Fruit fly (Drosophila melanogaster) whole organism, embryonic: ENCODE results near the gene CG11986.

Experiments
- Bdp1 ChIP-seq: fragments of 200-800 bp; sonication (Bioruptor generic); optimal IDR thresholded peaks from 3 replicates; lab custom pipeline; 2016; ENCODE audit warnings: missing biosample characterization, missing genetic modification characterization
- C15 ChIP-seq: fragments of 200-800 bp; sonication (Bioruptor generic); IDR thresholded peaks from 3 replicates; pipeline ENCODE4 v1.3.6; 2022; ENCODE audit warnings: missing biosample characterization, missing genetic modification characterization
- CG10366 ChIP-seq: fragments of 200-800 bp; sonication (Bioruptor generic); IDR thresholded peaks from 2 replicates; pipeline ENCODE4 v1.3.6; 2022; ENCODE audit warnings: missing biosample characterization, missing genetic modification characterization
- CG12071 ChIP-seq: fragments of 200-800 bp; sonication (Bioruptor generic); optimal IDR thresholded peaks from 3 replicates; lab custom pipeline; 2018; ENCODE audit warnings: missing biosample characterization, mild to moderate bottlenecking, missing genetic modification characterization
- CG14014 ChIP-seq: fragments of 200-800 bp; sonication (Bioruptor generic); IDR thresholded peaks from 2 replicates; pipeline ENCODE4 v1.3.6; 2022; ENCODE audit warnings: missing biosample characterization, missing genetic modification characterization
- CG17328 ChIP-seq: fragments of 200-800 bp; sonication (Bioruptor generic); IDR thresholded peaks from 2 replicates; pipeline ENCODE4 v1.3.6; 2022; ENCODE audit warnings: missing biosample characterization, missing genetic modification characterization
- CG17612 ChIP-seq: fragments of 200-800 bp; sonication (Bioruptor generic); IDR thresholded peaks from 2 replicates; pipeline ENCODE4 v1.3.6; 2022; ENCODE audit warnings: missing biosample characterization, missing genetic modification characterization
- CG1792 ChIP-seq: fragments of 200-800 bp; sonication (Bioruptor generic); optimal IDR thresholded peaks from 2 replicates; lab custom pipeline; 2016; ENCODE audit warnings: missing biosample characterization, missing genetic modification characterization
- CG30020 ChIP-seq: fragments of 200-800 bp; optimal IDR thresholded peaks from 2 replicates; lab custom pipeline; 2019; ENCODE audit warnings: missing biosample characterization, mild to moderate bottlenecking, missing genetic modification characterization, moderate library complexity
- CG31224 ChIP-seq: fragments of 200-800 bp; sonication (Bioruptor generic); IDR thresholded peaks from 2 replicates; pipeline ENCODE4 v1.3.6; 2022; ENCODE audit warnings: missing biosample characterization, missing genetic modification characterization
- CG31441 ChIP-seq: fragments of 200-800 bp; sonication (Bioruptor generic); IDR thresholded peaks from 2 replicates; pipeline ENCODE4 v1.3.6; 2022; ENCODE audit warnings: missing biosample characterization, missing genetic modification characterization
- CG4617 ChIP-seq: fragments of 200-800 bp; sonication (Bioruptor generic); optimal IDR thresholded peaks from 3 replicates; lab custom pipeline; 2016; ENCODE audit warnings: missing biosample characterization, missing genetic modification characterization, borderline replicate concordance
- CG4730 ChIP-seq: fragments of 200-800 bp; sonication (Bioruptor generic); IDR thresholded peaks from 2 replicates; pipeline ENCODE4 v1.3.6; 2022; ENCODE audit warnings: missing biosample characterization, missing genetic modification characterization
- CG6654 ChIP-seq: fragments of 200-800 bp; sonication (Bioruptor generic); optimal IDR thresholded peaks from 2 replicates; lab custom pipeline; 2017; ENCODE audit warnings: missing biosample characterization, mild to moderate bottlenecking, missing genetic modification characterization
- CG8388 ChIP-seq: fragments of 200-800 bp; sonication (Bioruptor generic); optimal IDR thresholded peaks from 2 replicates; lab custom pipeline; 2019; ENCODE audit warnings: missing biosample characterization, mild to moderate bottlenecking, missing genetic modification characterization, moderate library complexity
- CG8765 ChIP-seq: fragments of 200-800 bp; sonication (Bioruptor generic); IDR thresholded peaks from 2 replicates; pipeline ENCODE4 v1.3.6; 2022; ENCODE audit warnings: missing biosample characterization, missing genetic modification characterization
- Dad ChIP-seq: fragments of 200-800 bp; sonication (Bioruptor generic); optimal IDR thresholded peaks from 3 replicates; lab custom pipeline; 2016; ENCODE audit warnings: missing biosample characterization, missing genetic modification characterization
- Drgx ChIP-seq: fragments of 200-800 bp; sonication (Bioruptor generic); IDR thresholded peaks from 2 replicates; pipeline ENCODE4 v1.3.6; 2022; ENCODE audit warnings: missing biosample characterization, missing genetic modification characterization
- Elba2 ChIP-seq: fragments of 200-800 bp; sonication (Bioruptor generic); optimal IDR thresholded peaks from 3 replicates; lab custom pipeline; 2016; ENCODE audit warnings: missing biosample characterization, missing genetic modification characterization
- Fer3 ChIP-seq: fragments of 200-800 bp; sonication (Bioruptor generic); optimal IDR thresholded peaks from 2 replicates; lab custom pipeline; 2018; ENCODE audit warnings: missing biosample characterization, mild to moderate bottlenecking, missing genetic modification characterization, moderate library complexity
- Gug ChIP-seq: fragments of 200-800 bp; sonication (Bioruptor generic); IDR thresholded peaks from 4 replicates; pipeline ENCODE4 v1.3.6; 2022; ENCODE audit warnings: missing biosample characterization, missing genetic modification characterization
- H15 ChIP-seq: fragments of 200-800 bp; sonication (Bioruptor generic); IDR thresholded peaks from 3 replicates; pipeline ENCODE4 v1.3.6; 2022; ENCODE audit warnings: missing biosample characterization, missing genetic modification characterization
- Hmr ChIP-seq: fragments of 200-800 bp; sonication (Bioruptor generic); optimal IDR thresholded peaks from 3 replicates; lab custom pipeline; 2017; ENCODE audit warnings: mild to moderate bottlenecking, missing biosample characterization, missing genetic modification reagents, missing genetic modification characterization
- Hmx ChIP-seq: fragments of 200-800 bp; sonication (Bioruptor generic); optimal IDR thresholded peaks from 2 replicates; lab custom pipeline; 2016; ENCODE audit warnings: missing biosample characterization, missing genetic modification characterization
- Hr51 ChIP-seq, 2 experiments: fragments of 200-800 bp; sonication (Bioruptor generic); optimal IDR thresholded peaks; 2 replicates in 1 of 2; 3 replicates in 1 of 2; lab custom pipeline; 2016 to 2018; ENCODE audit warnings: missing biosample characterization in 2 of 2, missing genetic modification characterization in 2 of 2, mild to moderate bottlenecking in 1 of 2, moderate library complexity in 1 of 2
- NFAT ChIP-seq: fragments of 200-800 bp; sonication (Bioruptor generic); IDR thresholded peaks from 2 replicates; pipeline ENCODE4 v1.3.6; 2022; ENCODE audit warnings: missing biosample characterization, missing genetic modification characterization
- Trl ChIP-seq, 3 experiments: fragments of >200 bp in 2 of 3; fragments of 200-800 bp in 1 of 3; sonication (Bioruptor generic) in 1 of 3; optimal IDR thresholded peaks; 2 replicates in 1 of 3; 3 replicates in 2 of 3; lab custom pipeline; 2016 to 2017; ENCODE audit warnings: missing biosample characterization in 1 of 3, missing genetic modification characterization in 1 of 3
- ab ChIP-seq: fragments of 200-800 bp; sonication (Bioruptor generic); optimal IDR thresholded peaks from 2 replicates; lab custom pipeline; 2016; ENCODE audit warnings: missing biosample characterization, missing genetic modification characterization
- abd-A ChIP-seq: fragments of 200-800 bp; sonication (Bioruptor generic); optimal IDR thresholded peaks from 3 replicates; lab custom pipeline; 2019; ENCODE audit warnings: missing biosample characterization, mild to moderate bottlenecking, missing genetic modification characterization, moderate library complexity
- ap ChIP-seq: fragments of 200-800 bp; sonication (Bioruptor generic); IDR thresholded peaks from 2 replicates; pipeline ENCODE4 v1.3.6; 2022; ENCODE audit warnings: missing biosample characterization, missing genetic modification characterization
- ara ChIP-seq: fragments of 200-800 bp; sonication (Bioruptor generic); IDR thresholded peaks from 2 replicates; pipeline ENCODE4 v1.3.6; 2022; ENCODE audit warnings: missing biosample characterization, missing genetic modification characterization
- eve ChIP-seq, 2 experiments: fragments of >200 bp; optimal IDR thresholded peaks; 2 replicates each; lab custom pipeline; 2017; ENCODE audit warnings: missing biosample characterization in 2 of 2, missing genetic modification characterization in 2 of 2
- fd96Cb ChIP-seq: fragments of 200-800 bp; sonication (Bioruptor generic); optimal IDR thresholded peaks from 2 replicates; lab custom pipeline; 2018; ENCODE audit warnings: missing biosample characterization, mild to moderate bottlenecking, missing genetic modification characterization, moderate library complexity
- ftz-f1 ChIP-seq: fragments of 200-800 bp; sonication (Bioruptor generic); optimal IDR thresholded peaks from 2 replicates; lab custom pipeline; 2016; ENCODE audit warnings: missing biosample characterization, missing genetic modification characterization
- fu2 ChIP-seq: fragments of 200-800 bp; sonication (Bioruptor generic); optimal IDR thresholded peaks from 2 replicates; lab custom pipeline; 2016; ENCODE audit warnings: missing biosample characterization, missing genetic modification characterization
- insv ChIP-seq, 2 experiments: fragments of 200-800 bp; sonication (Bioruptor generic); optimal IDR thresholded peaks; 3 replicates each; lab custom pipeline; 2016 to 2018; ENCODE audit warnings: missing biosample characterization in 2 of 2, missing genetic modification characterization in 2 of 2
- inv ChIP-seq: fragments of 200-800 bp; sonication (Bioruptor generic); IDR thresholded peaks from 2 replicates; pipeline ENCODE4 v1.3.6; 2022; ENCODE audit warnings: missing biosample characterization, missing genetic modification characterization; ENCODE audit not compliant: partially characterized antibody
- jing ChIP-seq: fragments of 200-800 bp; sonication (Bioruptor generic); optimal IDR thresholded peaks from 2 replicates; lab custom pipeline; 2018; ENCODE audit warnings: missing biosample characterization, mild to moderate bottlenecking, missing genetic modification characterization
- ken ChIP-seq: fragments of 200-800 bp; sonication (Bioruptor generic); IDR thresholded peaks from 3 replicates; pipeline ENCODE4 v1.3.6; 2022; ENCODE audit warnings: missing biosample characterization, missing genetic modification characterization
- lab ChIP-seq: fragments of 200-800 bp; sonication (Bioruptor generic); optimal IDR thresholded peaks from 3 replicates; lab custom pipeline; 2017; ENCODE audit warnings: missing biosample characterization, missing genetic modification characterization, mild to moderate bottlenecking, moderate library complexity, missing genetic modification reagents
- lmd ChIP-seq: fragments of 200-800 bp; sonication (Bioruptor generic); IDR thresholded peaks from 2 replicates; pipeline ENCODE4 v1.3.6; 2022; ENCODE audit warnings: missing biosample characterization, missing genetic modification characterization
- nerfin-2 ChIP-seq: fragments of 200-800 bp; sonication (Bioruptor generic); IDR thresholded peaks from 2 replicates; pipeline ENCODE4 v1.3.6; 2022; ENCODE audit warnings: missing biosample characterization, missing genetic modification characterization; ENCODE audit not compliant: partially characterized antibody
- pum ChIP-seq: fragments of 200-800 bp; sonication (Bioruptor generic); optimal IDR thresholded peaks from 2 replicates; lab custom pipeline; 2016; ENCODE audit warnings: missing biosample characterization, missing genetic modification characterization
- ranshi ChIP-seq: fragments of 200-800 bp; sonication (Bioruptor generic); IDR thresholded peaks from 2 replicates; pipeline ENCODE4 v1.3.6; 2022; ENCODE audit warnings: missing biosample characterization, missing genetic modification characterization
- rib ChIP-seq: fragments of 200-800 bp; sonication (Bioruptor generic); IDR thresholded peaks from 2 replicates; pipeline ENCODE4 v1.3.6; 2022; ENCODE audit warnings: missing biosample characterization, missing genetic modification characterization
- sens-2 ChIP-seq: fragments of 200-800 bp; sonication (Bioruptor generic); IDR thresholded peaks from 2 replicates; pipeline ENCODE4 v1.3.6; 2022; ENCODE audit warnings: missing biosample characterization, missing genetic modification characterization
- slbo ChIP-seq: fragments of 200-800 bp; sonication (Bioruptor generic); IDR thresholded peaks from 2 replicates; pipeline ENCODE4 v1.3.6; 2022; ENCODE audit warnings: missing biosample characterization, missing genetic modification characterization
- slp2 ChIP-seq: fragments of 200-800 bp; sonication (Bioruptor generic); optimal IDR thresholded peaks from 2 replicates; lab custom pipeline; 2016; ENCODE audit warnings: missing biosample characterization, missing genetic modification characterization
- sqz ChIP-seq: fragments of 200-800 bp; sonication (Bioruptor generic); optimal IDR thresholded peaks from 3 replicates; lab custom pipeline; 2018; ENCODE audit warnings: missing biosample characterization, mild to moderate bottlenecking, missing genetic modification characterization

The CG11986 gene

DNA sequence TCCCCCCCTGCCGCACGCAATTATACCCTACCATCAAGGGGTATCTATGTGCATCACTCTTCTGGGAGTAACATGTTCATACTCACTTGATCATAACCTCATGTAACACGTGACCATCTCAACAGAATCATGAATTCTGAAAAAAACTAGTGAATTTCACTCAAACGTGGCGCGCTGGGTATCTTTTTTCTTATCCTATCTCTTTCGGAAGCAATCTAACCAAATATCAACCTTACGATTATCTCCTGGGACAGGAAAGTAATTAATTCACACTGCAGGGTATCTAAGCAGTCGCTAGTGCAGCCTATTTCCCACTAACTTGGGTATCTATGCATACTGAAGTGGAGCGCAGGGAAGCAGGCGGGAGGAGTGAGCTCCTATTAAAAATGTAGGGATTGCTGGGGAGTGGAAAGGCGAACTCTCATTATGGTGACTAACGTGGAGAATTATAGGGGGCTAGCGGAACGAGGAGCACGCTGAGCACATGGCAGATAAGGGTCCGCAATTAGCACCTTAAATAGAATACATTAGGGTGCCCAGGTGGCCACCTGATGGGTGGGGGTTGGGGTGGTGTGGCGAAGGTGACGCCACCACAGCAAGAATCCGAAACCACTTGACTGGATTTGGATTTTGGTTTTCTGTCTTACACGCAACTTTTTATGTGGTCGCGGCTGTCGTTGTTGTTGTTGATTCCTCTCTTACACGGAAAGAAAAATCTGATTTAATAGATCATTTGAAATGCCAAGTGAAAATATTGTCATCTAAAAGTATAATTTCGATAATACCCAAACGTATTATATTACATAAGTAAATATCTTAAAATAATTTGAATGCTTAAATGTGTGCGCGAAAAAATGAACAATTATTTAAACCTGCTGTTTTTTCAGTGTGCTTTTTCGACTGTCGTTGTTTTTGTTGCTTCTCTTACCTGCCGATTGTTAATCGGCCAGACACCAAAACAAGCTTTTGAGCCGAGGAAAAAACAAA, 40.2 kb downstream of the CG11986 start (continued):
- TF ChIP-seq slbo: no peak
- TF ChIP-seq ab (GFP tag; lab: Kevin White, UChicago): no peak
- TF ChIP-seq CG12071 (GFP tag; lab: Kevin White, UChicago): peak; percentile 91
- peak; percentile 23 for TF ChIP-seq Bdp1 (GFP tag; lab: Kevin White, UChicago)
- no peak for TF ChIP-seq CG14014 (GFP tag; lab: Robert Waterston, UW)
- no peak for TF ChIP-seq CG17328 (GFP tag; lab: Robert Waterston, UW)
- TF ChIP-seq CG8388 (GFP tag; lab: Kevin White, UChicago): peak; percentile 94
- TF ChIP-seq ranshi: no peak
- TF ChIP-seq fd96Cb (tag; lab: Kevin White, UChicago): peak; percentile 93
- peak; percentile 77 for TF ChIP-seq Gug
- TF ChIP-seq ara: no peak
- TF ChIP-seq CG4617: peak; percentile 66
- TF ChIP-seq Hr51 (GFP tag; optimal IDR thresholded peaks at IDR 0.05; lab: Kevin White, UChicago): peak; percentile 66 to 95
- TF ChIP-seq inv (GFP tag; lab: Robert Waterston, UW): no peak
- no peak for TF ChIP-seq H15 (GFP tag; lab: Robert Waterston, UW)
- TF ChIP-seq ap (GFP tag; lab: Robert Waterston, UW): no peak
- TF ChIP-seq sqz (GFP tag; lab: Kevin White, UChicago): peak; percentile 91
- peak; percentile 52 for TF ChIP-seq CG30020 (tag; lab: Kevin White, UChicago)
- TF ChIP-seq pum (GFP tag; lab: Kevin White, UChicago): peak; percentile 61
- TF ChIP-seq fu2: peak; percentile 69
- TF ChIP-seq lab (GFP tag; lab: Kevin White, UChicago): peak; percentile 97
- no peak for TF ChIP-seq ftz-f1 (GFP tag; lab: Kevin White, UChicago)
- TF ChIP-seq CG8765 (GFP tag; lab: Robert Waterston, UW): no peak
- TF ChIP-seq CG1792 (GFP tag; lab: Kevin White, UChicago): peak; percentile 62
- TF ChIP-seq Elba2 (GFP tag; lab: Kevin White, UChicago): peak; percentile 3
- TF ChIP-seq sens-2 (GFP tag; lab: Robert Waterston, UW): no peak
- no peak for TF ChIP-seq CG4730
- no peak for TF ChIP-seq CG10366
- peak; percentile 78 for TF ChIP-seq jing (GFP tag; lab: Kevin White, UChicago)
- TF ChIP-seq Hmr: peak; percentile 96
- TF ChIP-seq nerfin-2 (GFP tag; lab: Robert Waterston, UW): no peak
- TF ChIP-seq NFAT (GFP tag; lab: Robert Waterston, UW): no peak
- TF ChIP-seq CG31224 (GFP tag; lab: Robert Waterston, UW): no peak
- TF ChIP-seq abd-A (tag; lab: Kevin White, UChicago): peak; percentile 22
- no peak for TF ChIP-seq CG17612
- TF ChIP-seq Dad (GFP tag; lab: Kevin White, UChicago): peak; percentile 87
- TF ChIP-seq Hmx: peak; percentile 49
- no peak for TF ChIP-seq eve (GFP tag; optimal IDR thresholded peaks at IDR 0.05; lab: Kevin White, UChicago)
- TF ChIP-seq CG31441 (GFP tag; lab: Robert Waterston, UW): no peak
- TF ChIP-seq Fer3: peak; percentile 97
- peak; percentile 75 for TF ChIP-seq CG6654
- TF ChIP-seq slp2: peak; percentile 33
- no peak for TF ChIP-seq C15
- TF ChIP-seq Drgx (GFP tag; lab: Robert Waterston, UW): no peak
- TF ChIP-seq lmd (GFP tag; lab: Robert Waterston, UW): no peak
- TF ChIP-seq rib: no peak
- no peak for TF ChIP-seq ken (GFP tag; lab: Robert Waterston, UW)
- TF ChIP-seq Trl (optimal IDR thresholded peaks at IDR 0.05; lab: Kevin White, UChicago): peak in 1 of 2 experiments; percentile 5
- peak; percentile 58 for TF ChIP-seq Trl (GFP tag; optimal IDR thresholded peaks at IDR 0.05; lab: Kevin White, UChicago)
- TF ChIP-seq insv (GFP tag; optimal IDR thresholded peaks at IDR 0.05; lab: Kevin White, UChicago): peak in 1 of 2 experiments; percentile 49
